Worm (Caenorhabditis elegans): ENCODE measurements around the gene C37E2.10.
A peak's percentile ranks its signal among the peaks of the same experiment; 100 is the strongest.
"Not testable (repeated sequence)": the region's sequence is repeated elsewhere in the genome, so short reads cannot be mapped to it uniquely, and the experiment has no call there.

Gene C37E2.10

ce11 chrX:14211170-14211569 lies 32.4 kb downstream of the C37E2.10 start:
- TF ChIP-seq die-1 (tag; optimal IDR thresholded peaks at IDR 0.05) (peak; percentile 52), D2030.7 (GFP tag; IDR thresholded peaks at IDR 0.05) (peak; percentile 50; the same call in 1 of the 2 replicates), snpc-4 (tag; optimal IDR thresholded peaks at IDR 0.05) (peak in 1 of 4 experiments; percentile 33), hmg-1.2 (GFP tag; IDR thresholded peaks at IDR 0.05) (peak; percentile 29; the same call in 1 of the 2 replicates), him-1 (tag; optimal IDR thresholded peaks at IDR 0.05) (peak; percentile 12), tbp1 (GFP tag; optimal IDR thresholded peaks at IDR 0.05) (peak; percentile 85), lin-26 (GFP tag; IDR thresholded peaks at IDR 0.05) (peak; percentile 72), rpc-1 (optimal IDR thresholded peaks at IDR 0.05) (peak; percentile 49), rpc-1 (tag; optimal IDR thresholded peaks at IDR 0.05) (peak; percentile 69), B0261.1 (tag; optimal IDR thresholded peaks at IDR 0.05) (peak; percentile 60)
- TF ChIP-seq snpc-4 (GFP tag; optimal IDR thresholded peaks at IDR 0.05): not testable (repeated sequence)

ce11 chrX:14213314-14213713 lies 34.5 kb downstream of the C37E2.10 start:
- TF ChIP-seq Y53F4B.3 (GFP tag; IDR thresholded peaks at IDR 0.05) (no peak), mel-28 (tag; optimal IDR thresholded peaks at IDR 0.05; ENCODE audit: borderline replicate concordance) (no peak), madf-8 (GFP tag; conservative IDR thresholded peaks at IDR 0.05) (no peak), somi-1 (GFP tag; optimal IDR thresholded peaks at IDR 0.05) (no peak), nhr-80 (tag; optimal IDR thresholded peaks at IDR 0.05) (peak; percentile 1)

DNA sequence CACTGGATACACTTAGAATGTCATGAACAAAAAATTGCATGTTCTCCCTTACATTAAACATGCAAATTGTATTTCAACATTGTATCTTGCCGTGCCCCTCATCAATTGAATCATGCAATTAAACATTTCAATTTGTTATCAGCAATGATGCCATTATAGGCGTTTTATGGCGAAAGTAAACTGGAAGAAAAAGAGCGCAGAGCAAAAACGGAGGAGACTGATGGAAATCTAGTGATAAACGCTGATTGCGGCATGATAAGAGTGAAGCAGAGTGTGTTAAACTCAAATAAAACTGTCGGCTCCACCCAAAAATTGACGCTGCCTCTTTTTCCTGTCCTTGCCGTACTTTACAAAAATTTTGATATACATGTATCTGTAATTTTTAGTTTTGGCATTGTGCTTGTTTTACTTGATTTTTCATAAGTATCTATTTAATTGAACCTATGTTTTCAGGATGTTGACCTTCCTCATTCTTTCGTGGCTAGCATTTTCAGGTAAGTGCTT lies 35.8 kb downstream of the C37E2.10 start, which contains the start of gene K06G5.1:
Gene K06G5.1 (plus strand): TSS at position 454 of the 504 bp plus-strand sequence.
- peak; percentile 40 for TF ChIP-seq atf-7 (tag; optimal IDR thresholded peaks at IDR 0.05)
- no peak for TF ChIP-seq die-1 (tag; optimal IDR thresholded peaks at IDR 0.05)
- TF ChIP-seq ztf-22 (GFP tag; optimal IDR thresholded peaks at IDR 0.05): peak; percentile 12
- TF ChIP-seq snpc-1.1 (tag; optimal IDR thresholded peaks at IDR 0.05; ENCODE audit: insufficient read depth): no peak
- peak; percentile 12 for TF ChIP-seq F23B12.7 (tag; optimal IDR thresholded peaks at IDR 0.05; ENCODE audit: insufficient read depth)
- TF ChIP-seq cebp-1 (GFP tag; IDR thresholded peaks at IDR 0.05): no peak
- TF ChIP-seq cebp-1 (tag; optimal IDR thresholded peaks at IDR 0.05): peak; percentile 64
- TF ChIP-seq pha-4 (tag; optimal IDR thresholded peaks at IDR 0.05): peak; percentile 44
- TF ChIP-seq snpc-3.4 (tag; optimal IDR thresholded peaks at IDR 0.05): no peak
- no peak for TF ChIP-seq zim-3 (tag; optimal IDR thresholded peaks at IDR 0.05)
- TF ChIP-seq nhr-80 (tag; optimal IDR thresholded peaks at IDR 0.05): peak; percentile 98
- peak; percentile 81 for TF ChIP-seq ets-4 (GFP tag; optimal IDR thresholded peaks at IDR 0.05)

- TF ChIP-seq nfya-1 (tag; optimal IDR thresholded peaks at IDR 0.05; ENCODE audit: borderline replicate concordance, insufficient read depth) (no peak), sdz-38 (tag; optimal IDR thresholded peaks at IDR 0.05) (no peak), F23B12.7 (tag; optimal IDR thresholded peaks at IDR 0.05; ENCODE audit: insufficient read depth) (no peak), die-1 (tag; optimal IDR thresholded peaks at IDR 0.05) (no peak), attf-3 (GFP tag; conservative IDR thresholded peaks at IDR 0.05) (no peak), ztf-3 (GFP tag; optimal IDR thresholded peaks at IDR 0.05) (no peak), ztf-6 (GFP tag; IDR thresholded peaks at IDR 0.05) (no peak), repo-1 (tag; optimal IDR thresholded peaks at IDR 0.05) (no peak), pha-4 (tag; optimal IDR thresholded peaks at IDR 0.05) (no peak), ceh-91 (GFP tag; IDR thresholded peaks at IDR 0.05) (no peak), F33H1.4 (GFP tag; IDR thresholded peaks at IDR 0.05) (no peak), nhr-120 (GFP tag; IDR thresholded peaks at IDR 0.05) (no peak), Y79H2A.3 (GFP tag; conservative IDR thresholded peaks at IDR 0.05) (no peak), ceh-79 (tag; optimal IDR thresholded peaks at IDR 0.05) (no peak), nhr-90 (tag; optimal IDR thresholded peaks at IDR 0.05) (no peak)
These were observed 44.4 kb downstream of the C37E2.10 start, which contains the start of gene K06G5.3 for ce11 chrX:14223156-14223555. K06G5.3 (minus strand) TSS chrX:14223256.
